Fruit fly (Drosophila melanogaster) whole organism, wandering third instar larva: Measurements from ENCODE around the gene Ostgamma.

Experiments used
- Hr78 ChIP-seq: fragments of >200 bp; optimal IDR thresholded peaks from 2 replicates; lab custom pipeline; 2017; ENCODE audit warnings: missing biosample characterization, missing genetic modification characterization
- Rel ChIP-seq, 2 experiments: fragments of 200-800 bp; sonication (Bioruptor generic) in 1 of 2; optimal IDR thresholded peaks; 2 replicates in 1 of 2; 3 replicates in 1 of 2; lab custom pipeline; 2016 to 2019; ENCODE audit warnings: mild to moderate bottlenecking in 2 of 2, missing biosample characterization in 2 of 2, missing genetic modification characterization in 2 of 2, moderate library complexity in 1 of 2
- brk ChIP-seq: fragments of 200-800 bp; sonication (Bioruptor generic); optimal IDR thresholded peaks from 2 replicates; lab custom pipeline; 2016; ENCODE audit warnings: missing biosample characterization, mild to moderate bottlenecking, missing genetic modification characterization
- dl ChIP-seq, 2 experiments: fragments of 175-275, 200-275 bp in 1 of 2; fragments of 200-275 bp in 1 of 2; sonication (Bioruptor generic); optimal IDR thresholded peaks; lab custom pipeline; 2018; ENCODE audit warnings: mild to moderate bottlenecking in 2 of 2, missing biosample characterization in 2 of 2, missing genetic modification characterization in 2 of 2, moderate library complexity in 2 of 2; ENCODE audit not compliant: partially characterized antibody in 2 of 2, insufficient read depth in 1 of 2
- pan ChIP-seq: fragments of >200 bp; optimal IDR thresholded peaks from 2 replicates; lab custom pipeline; 2017

- TF ChIP-seq Hr78 (GFP tag; lab: Kevin White, UChicago) (no peak), pan (lab: Kevin White, UChicago) (no peak), brk (GFP tag; lab: Kevin White, UChicago) (no peak), dl (GFP tag; optimal IDR thresholded peaks at IDR 0.05; lab: Kevin White, UChicago; ENCODE audit: insufficient read depth in 1 of 2, partially characterized antibody in 2 of 2) (no peak), Rel (GFP tag; optimal IDR thresholded peaks at IDR 0.05; lab: Kevin White, UChicago) (no peak), Rel (tag; optimal IDR thresholded peaks at IDR 0.05; lab: Kevin White, UChicago) (no peak)
Measured at dm6 chr2L:8325150-8325549, 17.2 kb upstream of the Ostgamma start, which contains the start of gene CG7781.
